Worm (Caenorhabditis elegans): ENCODE measurements around the gene F21H7.12.

Gene F21H7.12

DNA sequence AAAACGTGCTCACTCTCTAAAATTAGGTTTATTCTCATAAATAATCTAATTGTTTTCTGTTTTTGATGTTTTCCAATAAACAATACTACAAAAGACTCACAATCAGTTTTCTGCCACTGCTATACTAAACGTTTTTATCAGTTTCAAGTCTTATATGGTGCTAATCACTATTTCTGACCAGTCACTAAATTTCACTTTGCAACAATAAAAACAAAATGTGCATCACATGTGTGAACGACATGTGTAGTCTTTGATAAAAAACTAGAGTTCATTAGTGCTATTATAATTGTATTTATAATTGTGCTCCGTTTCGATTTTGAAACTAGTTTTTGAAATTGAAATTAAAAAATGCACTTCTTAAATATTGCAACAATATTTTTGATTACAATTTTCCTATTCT lies 48.0 kb downstream of the F21H7.12 start, which contains the start of gene cyp-37B1 (continued):
- no peak for TF ChIP-seq hlh-30 (tag; optimal IDR thresholded peaks at IDR 0.05; ENCODE audit: insufficient read depth)

Data from whole organism, L4 larva.